Worm (Caenorhabditis elegans) whole organism, dauer: Measurements from ENCODE around the gene fbxa-43.

Experiments used
- unc-62 ChIP-seq: sonication (generic microtip); optimal IDR thresholded peaks from 2 replicates; lab custom pipeline; 2017; ENCODE audit warnings: missing biosample characterization, missing genetic modification reagents, missing genetic modification characterization

Gene fbxa-43

DNA sequence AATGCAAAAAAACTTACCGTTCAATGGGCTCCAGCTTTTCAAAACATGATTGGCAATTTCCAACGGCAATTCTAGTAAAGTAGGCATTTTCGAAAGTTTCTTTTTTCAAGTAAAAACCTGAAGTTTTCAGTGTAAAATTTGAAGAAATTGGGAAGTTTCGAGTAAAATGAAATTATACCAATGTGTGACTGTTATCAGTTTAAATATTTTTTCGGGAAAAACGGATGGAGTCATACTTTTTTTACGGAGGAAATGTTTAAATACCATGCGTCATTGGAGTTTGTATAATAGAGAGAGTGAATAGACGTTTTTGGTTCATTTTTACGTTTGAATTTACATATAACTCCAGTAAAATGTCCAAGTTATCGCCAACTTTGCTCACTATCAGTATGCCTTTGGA lies 39.4 kb downstream of the fbxa-43 start, which contains the start of gene fbxa-12:
TSS of gene fbxa-12 (plus strand) at position 301 of the 400 bp plus-strand sequence.
- TF ChIP-seq unc-62 (GFP tag; lab: Kevin White, UChicago): no peak

DNA sequence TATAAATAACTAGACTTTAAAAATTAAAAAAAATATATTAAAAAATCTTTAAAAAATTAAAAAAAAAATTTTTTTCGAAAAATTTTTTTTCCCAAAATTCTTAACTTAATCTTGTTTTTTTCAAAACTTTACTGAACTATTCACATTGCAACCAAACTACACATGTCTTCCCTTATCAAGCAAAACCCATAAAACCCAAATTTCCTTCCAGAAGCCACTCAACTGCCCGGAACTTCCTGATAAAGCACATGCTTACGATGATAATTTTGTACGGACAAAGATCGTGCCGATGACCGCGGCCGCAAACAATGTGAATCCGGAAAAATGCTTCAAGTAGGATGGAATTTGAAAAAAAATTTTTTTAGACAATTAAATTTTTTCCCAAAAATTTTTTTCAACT lies 46.4 kb downstream of the fbxa-43 start:
- TF ChIP-seq unc-62 (GFP tag; lab: Kevin White, UChicago): no peak

DNA sequence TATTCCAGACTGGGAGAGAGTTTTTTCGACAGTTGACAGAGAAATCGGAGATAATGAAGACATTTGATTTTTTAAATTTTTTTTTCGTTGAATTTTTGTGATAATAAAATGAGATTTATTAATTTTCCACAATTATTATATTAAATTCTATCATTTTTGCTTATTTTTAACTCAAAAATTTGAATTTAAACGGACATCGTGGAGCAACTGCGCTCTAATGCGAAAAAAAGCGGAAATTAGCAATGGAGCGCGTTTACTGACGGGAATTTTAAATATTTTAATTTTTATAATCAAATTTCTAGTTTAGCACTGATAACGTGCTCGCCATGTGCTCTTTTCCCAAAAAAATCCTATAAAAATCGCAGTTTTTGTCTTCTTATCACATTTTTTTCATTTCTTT lies 47.6 kb downstream of the fbxa-43 start, which contains the start of gene C39B5.14:
TSS of gene C39B5.14 (plus strand) at position 301 of the 400 bp plus-strand sequence.
- no peak for TF ChIP-seq unc-62 (GFP tag; lab: Kevin White, UChicago)

- TF ChIP-seq unc-62 (GFP tag; lab: Kevin White, UChicago): no peak
Observed at ce11 chrIII:2210601-2211000, 48.2 kb downstream of the fbxa-43 start.

ce11 chrIII:2207864-2208263 lies 50.9 kb downstream of the fbxa-43 start, which contains the start of gene C39B5.5:
TSS of gene C39B5.5 (plus strand) at chrIII:2208164.
- no peak for TF ChIP-seq unc-62 (GFP tag; lab: Kevin White, UChicago)
